In the genomic region with DNA sequence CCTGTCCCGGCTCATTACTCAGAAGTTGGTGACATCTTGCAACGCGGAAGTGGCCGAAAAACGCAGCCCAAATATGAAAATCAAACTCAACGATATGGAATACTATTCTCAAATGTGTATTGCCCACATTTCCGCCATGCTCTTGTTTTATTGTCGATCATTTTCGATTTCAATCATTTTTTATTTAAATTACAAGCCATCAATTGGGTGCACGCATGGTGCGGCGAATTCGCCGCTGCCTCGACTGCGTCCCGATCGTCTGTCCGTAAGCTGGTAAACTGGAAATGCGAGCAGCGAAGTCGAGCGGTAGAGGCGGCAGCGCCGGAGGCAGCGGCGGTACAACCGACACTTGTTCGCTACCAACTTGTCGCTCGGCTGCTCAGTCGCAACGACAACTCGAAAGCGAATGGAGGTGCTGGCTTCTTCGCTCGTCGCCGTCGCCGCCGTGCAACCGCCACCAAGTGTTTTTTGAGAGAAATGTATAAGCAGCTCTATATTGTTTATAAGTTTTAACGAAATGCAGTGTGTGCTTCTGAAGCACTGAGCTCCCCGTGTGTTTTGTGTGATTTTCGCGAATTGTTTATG, we compare ENCODE assay signal across 2 fruit fly cellular contexts.
A peak's percentile ranks its signal among the peaks of the same experiment; 100 is the strongest.
TF ChIP-seq lines count a peak whose summit lies in the region.

No protein-coding gene starts in this region.

TF ChIP-seq in whole organism, embryonic, 481 proteins besides CTCF, POLR2A, EP300 and RAD21 (continued from another document and continues in another):
- peak; percentile 2 for TF ChIP-seq her (GFP tag; optimal IDR thresholded peaks at IDR 0.05; lab: Kevin White, UChicago)
- no peak for TF ChIP-seq hth (optimal IDR thresholded peaks at IDR 0.05; lab: Kevin White, UChicago)
- TF ChIP-seq CG6175 (GFP tag; IDR thresholded peaks at IDR 0.05; lab: Robert Waterston, UW) = peak; percentile 48; the same call in 1 of the 3 replicates
- TF ChIP-seq CG3726 (GFP tag; IDR thresholded peaks at IDR 0.05; lab: Robert Waterston, UW) = no peak
- TF ChIP-seq sob (GFP tag; IDR thresholded peaks at IDR 0.05; lab: Robert Waterston, UW) = no peak
- peak; percentile 11 for TF ChIP-seq CG15514 (GFP tag; optimal IDR thresholded peaks at IDR 0.05; lab: Kevin White, UChicago)
- 0 out of 2 replicates have a peak, but pooled peaks have one; percentile 24 for TF ChIP-seq unc-4 (GFP tag; IDR thresholded peaks at IDR 0.05; lab: Robert Waterston, UW; ENCODE audit: partially characterized antibody)
- TF ChIP-seq CG7839 (tag; optimal IDR thresholded peaks at IDR 0.05; lab: Kevin White, UChicago) = peak; percentile 9
- TF ChIP-seq CG10274 (GFP tag; optimal IDR thresholded peaks at IDR 0.05; lab: Kevin White, UChicago) = peak; percentile 37
- no peak for TF ChIP-seq gro (GFP tag; optimal IDR thresholded peaks at IDR 0.05; lab: Kevin White, UChicago)
- TF ChIP-seq CG13123 (GFP tag; optimal IDR thresholded peaks at IDR 0.05; lab: Kevin White, UChicago) = no peak
- peak; percentile 21 for TF ChIP-seq ftz-f1 (GFP tag; optimal IDR thresholded peaks at IDR 0.05; lab: Kevin White, UChicago)
- TF ChIP-seq CG31365 (tag; optimal IDR thresholded peaks at IDR 0.05; lab: Kevin White, UChicago) = no peak
- TF ChIP-seq CG4282 (GFP tag; optimal IDR thresholded peaks at IDR 0.05; lab: Kevin White, UChicago) = no peak
- TF ChIP-seq Eip74EF (GFP tag; optimal IDR thresholded peaks at IDR 0.05; lab: Kevin White, UChicago) = peak in 1 of 2 experiments; percentile 63
- TF ChIP-seq ken (GFP tag; IDR thresholded peaks at IDR 0.05; lab: Robert Waterston, UW) = no peak
- peak; percentile 54 for TF ChIP-seq bbx (GFP tag; IDR thresholded peaks at IDR 0.05; lab: Robert Waterston, UW; ENCODE audit: partially characterized antibody)
- TF ChIP-seq CG15269 (tag; optimal IDR thresholded peaks at IDR 0.05; lab: Kevin White, UChicago) = no peak
- TF ChIP-seq chinmo (GFP tag; IDR thresholded peaks at IDR 0.05; lab: Robert Waterston, UW; ENCODE audit: partially characterized antibody) = peak; percentile 70; the same call in 2 of the 4 replicates
- 0 out of 2 replicates have a peak, but pooled peaks have one; percentile 22 for TF ChIP-seq CG42726 (GFP tag; IDR thresholded peaks at IDR 0.05; lab: Robert Waterston, UW; ENCODE audit: partially characterized antibody)
- 0 out of 2 replicates have a peak, but pooled peaks have one; percentile 47 for TF ChIP-seq ranshi (GFP tag; IDR thresholded peaks at IDR 0.05; lab: Robert Waterston, UW)
- no peak for TF ChIP-seq CG8290 (GFP tag; optimal IDR thresholded peaks at IDR 0.05; lab: Kevin White, UChicago)
- TF ChIP-seq CG8290 (tag; optimal IDR thresholded peaks at IDR 0.05; lab: Kevin White, UChicago) = peak in 1 of 2 experiments; percentile 28
- TF ChIP-seq Atf6 (GFP tag; IDR thresholded peaks at IDR 0.05; lab: Robert Waterston, UW) = peak; percentile 21; the same call in 1 of the 2 replicates
- no peak for TF ChIP-seq CG17361 (GFP tag; IDR thresholded peaks at IDR 0.05; lab: Robert Waterston, UW)
- 0 out of 3 replicates have a peak, but pooled peaks have one; percentile 46 for TF ChIP-seq zen2 (GFP tag; IDR thresholded peaks at IDR 0.05; lab: Robert Waterston, UW; ENCODE audit: partially characterized antibody)
- TF ChIP-seq CG2199 (GFP tag; IDR thresholded peaks at IDR 0.05; lab: Robert Waterston, UW) = 0 out of 3 replicates have a peak, but pooled peaks have one; percentile 40
- TF ChIP-seq CG2120 (GFP tag; optimal IDR thresholded peaks at IDR 0.05; lab: Kevin White, UChicago) = peak; percentile 9
- TF ChIP-seq CG14014 (GFP tag; IDR thresholded peaks at IDR 0.05; lab: Robert Waterston, UW) = peak; percentile 18; the same call in 1 of the 2 replicates
- TF ChIP-seq chm (GFP tag; IDR thresholded peaks at IDR 0.05; lab: Robert Waterston, UW) = peak; percentile 68
- no peak for TF ChIP-seq CG17359 (tag; optimal IDR thresholded peaks at IDR 0.05; lab: Kevin White, UChicago)
- no peak for TF ChIP-seq CG3065 (GFP tag; optimal IDR thresholded peaks at IDR 0.05; lab: Kevin White, UChicago)
- no peak for TF ChIP-seq CG13894 (tag; optimal IDR thresholded peaks at IDR 0.05; lab: Kevin White, UChicago)
- no peak for TF ChIP-seq CG11085 (GFP tag; IDR thresholded peaks at IDR 0.05; lab: Robert Waterston, UW)
- TF ChIP-seq dpn (GFP tag; optimal IDR thresholded peaks at IDR 0.05; lab: Kevin White, UChicago) = peak in 1 of 2 experiments; percentile 11
- peak; percentile 53; the same call in 2 of the 3 replicates for TF ChIP-seq ci (GFP tag; IDR thresholded peaks at IDR 0.05; lab: Robert Waterston, UW)
- TF ChIP-seq CG13287 (GFP tag; IDR thresholded peaks at IDR 0.05; lab: Robert Waterston, UW; ENCODE audit: partially characterized antibody) = peak; percentile 49; the same call in 1 of the 2 replicates
- no peak for TF ChIP-seq wdn (GFP tag; IDR thresholded peaks at IDR 0.05; lab: Robert Waterston, UW)
- no peak for TF ChIP-seq hkb (optimal IDR thresholded peaks at IDR 0.05; lab: Kevin White, UChicago)
- peak; percentile 35; the same call in 1 of the 2 replicates for TF ChIP-seq hkb (GFP tag; IDR thresholded peaks at IDR 0.05; lab: Robert Waterston, UW)
- peak; percentile 100 for TF ChIP-seq CG5180 (GFP tag; optimal IDR thresholded peaks at IDR 0.05; lab: Kevin White, UChicago)
- no peak for TF ChIP-seq dati (GFP tag; IDR thresholded peaks at IDR 0.05; lab: Robert Waterston, UW)
- TF ChIP-seq CG11695 (GFP tag; IDR thresholded peaks at IDR 0.05; lab: Robert Waterston, UW) = no peak
- 0 out of 2 replicates have a peak, but pooled peaks have one; percentile 14 for TF ChIP-seq Xrp1 (GFP tag; IDR thresholded peaks at IDR 0.05; lab: Robert Waterston, UW)
- no peak for TF ChIP-seq Hmr (GFP tag; optimal IDR thresholded peaks at IDR 0.05; lab: Kevin White, UChicago)
- TF ChIP-seq slbo (GFP tag; IDR thresholded peaks at IDR 0.05; lab: Robert Waterston, UW) = 0 out of 2 replicates have a peak, but pooled peaks have one; percentile 5
- TF ChIP-seq Blimp-1 (GFP tag; optimal IDR thresholded peaks at IDR 0.05; lab: Kevin White, UChicago) = no peak
- TF ChIP-seq ERR (GFP tag; optimal IDR thresholded peaks at IDR 0.05; lab: Kevin White, UChicago) = peak; percentile 8
- TF ChIP-seq CG12769 (tag; optimal IDR thresholded peaks at IDR 0.05; lab: Kevin White, UChicago) = peak; percentile 29
- peak; percentile 8 for TF ChIP-seq CG8924 (tag; optimal IDR thresholded peaks at IDR 0.05; lab: Kevin White, UChicago)
- TF ChIP-seq al (GFP tag; IDR thresholded peaks at IDR 0.05; lab: Robert Waterston, UW) = no peak
- TF ChIP-seq CG32532 (GFP tag; IDR thresholded peaks at IDR 0.05; lab: Robert Waterston, UW) = 0 out of 2 replicates have a peak, but pooled peaks have one; percentile 30
- TF ChIP-seq Pdp1 (GFP tag; optimal IDR thresholded peaks at IDR 0.05; lab: Kevin White, UChicago) = peak in 1 of 2 experiments; percentile 15
- no peak for TF ChIP-seq kah (GFP tag; optimal IDR thresholded peaks at IDR 0.05; lab: Kevin White, UChicago)
- TF ChIP-seq Deaf1 (tag; optimal IDR thresholded peaks at IDR 0.05; lab: Kevin White, UChicago) = peak; percentile 80
- no peak for TF ChIP-seq Myb (GFP tag; optimal IDR thresholded peaks at IDR 0.05; lab: Kevin White, UChicago)
- peak; percentile 5 for TF ChIP-seq mam (GFP tag; optimal IDR thresholded peaks at IDR 0.05; lab: Kevin White, UChicago)

TF ChIP-seq in whole organism, prepupa, 60 proteins besides CTCF, POLR2A, EP300 and RAD21 (continued from another document):
- no peak for TF ChIP-seq Ets21C (GFP tag; optimal IDR thresholded peaks at IDR 0.05; lab: Kevin White, UChicago)
- TF ChIP-seq CG9139 (GFP tag; optimal IDR thresholded peaks at IDR 0.05; lab: Kevin White, UChicago) = no peak
- no peak for TF ChIP-seq CG34406 (GFP tag; optimal IDR thresholded peaks at IDR 0.05; lab: Kevin White, UChicago)
- TF ChIP-seq CG6163 (GFP tag; IDR thresholded peaks at IDR 0.05; lab: Robert Waterston, UW) = peak; percentile 65
- TF ChIP-seq spab (GFP tag; optimal IDR thresholded peaks at IDR 0.05; lab: Kevin White, UChicago) = no peak
- peak; percentile 46; the same call in 1 of the 3 replicates for TF ChIP-seq eg (GFP tag; IDR thresholded peaks at IDR 0.05; lab: Robert Waterston, UW)
- no peak for TF ChIP-seq Ets96B (tag; optimal IDR thresholded peaks at IDR 0.05; lab: Kevin White, UChicago)
- TF ChIP-seq CG11294 (GFP tag; IDR thresholded peaks at IDR 0.05; lab: Robert Waterston, UW) = no peak
- TF ChIP-seq Smox (GFP tag; optimal IDR thresholded peaks at IDR 0.05; lab: Kevin White, UChicago) = no peak
- TF ChIP-seq lz (GFP tag; optimal IDR thresholded peaks at IDR 0.05; lab: Kevin White, UChicago) = no peak
- TF ChIP-seq Lpt (GFP tag; optimal IDR thresholded peaks at IDR 0.05; lab: Kevin White, UChicago) = no peak
- TF ChIP-seq Blimp-1 (GFP tag; optimal IDR thresholded peaks at IDR 0.05; lab: Kevin White, UChicago) = no peak
- TF ChIP-seq CG8319 (GFP tag; optimal IDR thresholded peaks at IDR 0.05; lab: Kevin White, UChicago) = no peak
- no peak for TF ChIP-seq Hr38 (GFP tag; optimal IDR thresholded peaks at IDR 0.05; lab: Kevin White, UChicago)
- no peak for TF ChIP-seq Gug (GFP tag; IDR thresholded peaks at IDR 0.05; lab: Robert Waterston, UW)
- TF ChIP-seq Met (GFP tag; optimal IDR thresholded peaks at IDR 0.05; lab: Kevin White, UChicago) = peak; percentile 8
- TF ChIP-seq CG10669 (GFP tag; optimal IDR thresholded peaks at IDR 0.05; lab: Kevin White, UChicago) = no peak
- TF ChIP-seq Sox102F (GFP tag; optimal IDR thresholded peaks at IDR 0.05; lab: Kevin White, UChicago) = no peak
- TF ChIP-seq Sox15 (GFP tag; optimal IDR thresholded peaks at IDR 0.05; lab: Kevin White, UChicago) = no peak
- TF ChIP-seq Eip78C (GFP tag; lab: Kevin White, UChicago) = peak; percentile 56
- TF ChIP-seq achi (GFP tag; optimal IDR thresholded peaks at IDR 0.05; lab: Kevin White, UChicago) = no peak
- TF ChIP-seq ss (GFP tag; optimal IDR thresholded peaks at IDR 0.05; lab: Kevin White, UChicago) = peak in 1 of 2 experiments; percentile 17
- no peak for TF ChIP-seq dac (GFP tag; optimal IDR thresholded peaks at IDR 0.05; lab: Kevin White, UChicago)
- no peak for TF ChIP-seq CG31627 (GFP tag; optimal IDR thresholded peaks at IDR 0.05; lab: Kevin White, UChicago)
- TF ChIP-seq acj6 (GFP tag; optimal IDR thresholded peaks at IDR 0.05; lab: Kevin White, UChicago) = no peak
- TF ChIP-seq CG7368 (GFP tag; optimal IDR thresholded peaks at IDR 0.05; lab: Kevin White, UChicago) = no peak
- peak; percentile 0 for TF ChIP-seq Sox14 (GFP tag; optimal IDR thresholded peaks at IDR 0.05; lab: Kevin White, UChicago)
- TF ChIP-seq CG3919 (GFP tag; optimal IDR thresholded peaks at IDR 0.05; lab: Kevin White, UChicago) = peak; percentile 64
- no peak for TF ChIP-seq dsx (GFP tag; optimal IDR thresholded peaks at IDR 0.05; lab: Kevin White, UChicago; ENCODE audit: poor library complexity, severe bottlenecking)
- TF ChIP-seq CG4318 (GFP tag; optimal IDR thresholded peaks at IDR 0.05; lab: Kevin White, UChicago) = no peak
- TF ChIP-seq CG15336 (GFP tag; IDR thresholded peaks at IDR 0.05; lab: Robert Waterston, UW) = peak; percentile 45; the same call in 1 of the 2 replicates
- TF ChIP-seq net (GFP tag; optimal IDR thresholded peaks at IDR 0.05; lab: Kevin White, UChicago) = no peak
- TF ChIP-seq CG6854 (GFP tag; optimal IDR thresholded peaks at IDR 0.05; lab: Kevin White, UChicago) = no peak
- TF ChIP-seq CG11762 (GFP tag; optimal IDR thresholded peaks at IDR 0.05; lab: Kevin White, UChicago; ENCODE audit: insufficient read depth) = no peak
- no peak for TF ChIP-seq CG10631 (GFP tag; optimal IDR thresholded peaks at IDR 0.05; lab: Kevin White, UChicago)
- TF ChIP-seq OdsH (GFP tag; optimal IDR thresholded peaks at IDR 0.05; lab: Kevin White, UChicago) = no peak
- no peak for TF ChIP-seq CG16779 (tag; optimal IDR thresholded peaks at IDR 0.05; lab: Kevin White, UChicago)
- TF ChIP-seq CG6808 (GFP tag; optimal IDR thresholded peaks at IDR 0.05; lab: Kevin White, UChicago) = no peak
